Worm (Caenorhabditis elegans) whole organism, L3 larva: Measurements from ENCODE around the gene F13D11.3.

ENCODE experiments used
- R02D3.7 ChIP-seq: fragments of 150-350 bp; optimal IDR thresholded peaks from 2 replicates; lab custom pipeline; 2014; ENCODE audit warnings: missing biosample characterization, missing genetic modification characterization
- nhr-25 ChIP-seq: sonication (generic microtip); optimal IDR thresholded peaks from 2 replicates; lab custom pipeline; 2017; ENCODE audit warnings: missing biosample characterization, missing genetic modification characterization
- nhr-43 ChIP-seq: sonication (generic microtip); optimal IDR thresholded peaks from 2 replicates; lab custom pipeline; 2016; ENCODE audit warnings: mild to moderate bottlenecking, missing genetic modification characterization, missing compliant biosample characterization; ENCODE audit not compliant: poor library complexity, severe bottlenecking
- nhr-77 ChIP-seq: fragments of 150-350 bp; optimal IDR thresholded peaks from 2 replicates; lab custom pipeline; 2014; ENCODE audit warnings: missing biosample characterization, missing genetic modification characterization
- skn-1 ChIP-seq: fragments of 150-350 bp; optimal IDR thresholded peaks from 2 replicates; lab custom pipeline; 2014; ENCODE audit warnings: missing biosample characterization, missing genetic modification characterization
- unc-39 ChIP-seq: sonication (generic microtip); optimal IDR thresholded peaks from 4 replicates; lab custom pipeline; 2017; ENCODE audit warnings: missing biosample characterization, missing genetic modification characterization

- TF ChIP-seq R02D3.7 (tag; lab: Kevin White, UChicago) = no peak
- TF ChIP-seq skn-1 (tag; lab: Kevin White, UChicago) = no peak
- no peak for TF ChIP-seq nhr-25 (tag; lab: Kevin White, UChicago)
- TF ChIP-seq nhr-77 = no peak
- TF ChIP-seq unc-39 = no peak
- TF ChIP-seq nhr-43 = no peak
Observed at ce11 chrX:5815343-5815742, 9.6 kb upstream of the F13D11.3 start.
